Fruit fly (Drosophila melanogaster) whole organism, embryonic: ENCODE data around the gene synr.

Experiments
- Aef1 ChIP-seq: fragments of 200-800 bp; sonication (Bioruptor generic); IDR thresholded peaks from 3 replicates; pipeline ENCODE4 v1.3.6; 2022; ENCODE audit warnings: missing biosample characterization, missing genetic modification characterization
- CG10147 ChIP-seq: fragments of 200-800 bp; sonication (Bioruptor generic); optimal IDR thresholded peaks from 2 replicates; lab custom pipeline; 2019; ENCODE audit warnings: missing biosample characterization, mild to moderate bottlenecking, missing genetic modification characterization, moderate library complexity
- CG10209 ChIP-seq: fragments of 200-800 bp; sonication (Bioruptor generic); optimal IDR thresholded peaks from 3 replicates; lab custom pipeline; 2017; ENCODE audit warnings: missing biosample characterization, mild to moderate bottlenecking, missing genetic modification characterization, missing genetic modification reagents
- CG11723 ChIP-seq: fragments of 200-800 bp; sonication (Bioruptor generic); optimal IDR thresholded peaks from 2 replicates; lab custom pipeline; 2017; ENCODE audit warnings: missing biosample characterization, mild to moderate bottlenecking, missing genetic modification characterization
- CG15479 ChIP-seq: fragments of 200-800 bp; sonication (Bioruptor generic); optimal IDR thresholded peaks from 3 replicates; lab custom pipeline; 2019; ENCODE audit warnings: missing biosample characterization, mild to moderate bottlenecking, missing genetic modification characterization, moderate library complexity
- CG16813 ChIP-seq: fragments of 200-800 bp; sonication (Bioruptor generic); IDR thresholded peaks from 3 replicates; pipeline ENCODE4 v1.3.6; 2022; ENCODE audit warnings: missing biosample characterization, missing genetic modification characterization; ENCODE audit not compliant: partially characterized antibody
- CG18619 ChIP-seq: fragments of 200-800 bp; sonication (Bioruptor generic); optimal IDR thresholded peaks from 3 replicates; lab custom pipeline; 2017; ENCODE audit warnings: missing biosample characterization, mild to moderate bottlenecking, missing genetic modification characterization
- CG2116 ChIP-seq: fragments of 200-800 bp; sonication (Bioruptor generic); optimal IDR thresholded peaks from 3 replicates; lab custom pipeline; 2018; ENCODE audit warnings: missing biosample characterization, mild to moderate bottlenecking, missing genetic modification characterization
- CG30020 ChIP-seq: fragments of 200-800 bp; optimal IDR thresholded peaks from 2 replicates; lab custom pipeline; 2019; ENCODE audit warnings: missing biosample characterization, mild to moderate bottlenecking, missing genetic modification characterization, moderate library complexity
- CG31388 ChIP-seq: fragments of 200-800 bp; sonication (Bioruptor generic); optimal IDR thresholded peaks from 2 replicates; lab custom pipeline; 2016; ENCODE audit warnings: missing biosample characterization, missing genetic modification characterization
- CG32532 ChIP-seq: fragments of 200-800 bp; sonication (Bioruptor generic); IDR thresholded peaks from 2 replicates; pipeline ENCODE4 v1.3.6; 2022; ENCODE audit warnings: missing biosample characterization, missing genetic modification characterization
- CG3847 ChIP-seq: fragments of 200-800 bp; sonication (Bioruptor generic); IDR thresholded peaks from 2 replicates; pipeline ENCODE4 v1.3.6; 2022; ENCODE audit warnings: missing biosample characterization, missing genetic modification characterization
- CG6654 ChIP-seq: fragments of 200-800 bp; sonication (Bioruptor generic); optimal IDR thresholded peaks from 2 replicates; lab custom pipeline; 2017; ENCODE audit warnings: missing biosample characterization, mild to moderate bottlenecking, missing genetic modification characterization
- CG7271 ChIP-seq: fragments of 200-800 bp; sonication (Bioruptor generic); optimal IDR thresholded peaks from 2 replicates; lab custom pipeline; 2018; ENCODE audit warnings: missing biosample characterization, mild to moderate bottlenecking, missing genetic modification characterization, moderate library complexity
- CG7556 ChIP-seq: fragments of 200-800 bp; sonication (Bioruptor generic); optimal IDR thresholded peaks from 2 replicates; lab custom pipeline; 2017; ENCODE audit warnings: missing biosample characterization, mild to moderate bottlenecking, missing genetic modification characterization
- CG8478 ChIP-seq: fragments of >200 bp; optimal IDR thresholded peaks from 2 replicates; lab custom pipeline; 2018
- CG8944 ChIP-seq: fragments of 200-800 bp; sonication (Bioruptor generic); optimal IDR thresholded peaks from 3 replicates; lab custom pipeline; 2016; ENCODE audit warnings: missing biosample characterization, missing genetic modification characterization
- CG9215 ChIP-seq: fragments of 200-800 bp; sonication (Bioruptor generic); IDR thresholded peaks from 2 replicates; pipeline ENCODE4 v1.3.6; 2022; ENCODE audit warnings: missing biosample characterization, missing genetic modification characterization
- CG9437 ChIP-seq: fragments of 200-800 bp; sonication (Bioruptor generic); optimal IDR thresholded peaks from 2 replicates; lab custom pipeline; 2018; ENCODE audit warnings: missing biosample characterization, mild to moderate bottlenecking, missing genetic modification characterization
- CG9876 ChIP-seq: fragments of 200-800 bp; sonication (Bioruptor generic); optimal IDR thresholded peaks from 2 replicates; lab custom pipeline; 2016; ENCODE audit warnings: missing biosample characterization, missing genetic modification characterization
- CG9932 ChIP-seq: fragments of 200-800 bp; sonication (Bioruptor generic); IDR thresholded peaks from 2 replicates; pipeline ENCODE4 v1.3.6; 2022; ENCODE audit warnings: missing biosample characterization, missing genetic modification characterization
- CoRest ChIP-seq: fragments of 200-800 bp; sonication (Bioruptor generic); optimal IDR thresholded peaks from 3 replicates; lab custom pipeline; 2018; ENCODE audit warnings: missing biosample characterization, mild to moderate bottlenecking, missing genetic modification characterization, moderate library complexity
- Dek ChIP-seq: fragments of 200-800 bp; sonication (Bioruptor generic); optimal IDR thresholded peaks from 3 replicates; lab custom pipeline; 2019; ENCODE audit warnings: missing biosample characterization, mild to moderate bottlenecking, missing genetic modification characterization, moderate library complexity
- Dll ChIP-seq: fragments of 200-800 bp; sonication (Bioruptor generic); IDR thresholded peaks from 4 replicates; pipeline ENCODE4 v1.3.6; 2022; ENCODE audit warnings: missing biosample characterization, missing genetic modification characterization; ENCODE audit not compliant: partially characterized antibody
- Doc2 ChIP-seq: fragments of 200-800 bp; sonication (Bioruptor generic); IDR thresholded peaks from 2 replicates; pipeline ENCODE4 v1.3.6; 2022; ENCODE audit warnings: missing biosample characterization, missing genetic modification characterization
- E2f1 ChIP-seq: fragments of 200-800 bp; sonication (Bioruptor generic); IDR thresholded peaks from 2 replicates; pipeline ENCODE4 v1.3.6; 2022; ENCODE audit warnings: missing biosample characterization, missing genetic modification characterization
- Hey ChIP-seq: fragments of 200-800 bp; sonication (Bioruptor generic); optimal IDR thresholded peaks from 3 replicates; lab custom pipeline; 2018; ENCODE audit warnings: missing biosample characterization, mild to moderate bottlenecking, missing genetic modification characterization
- PHDP ChIP-seq: fragments of 200-800 bp; sonication (Bioruptor generic); optimal IDR thresholded peaks from 3 replicates; lab custom pipeline; 2018; ENCODE audit warnings: missing biosample characterization, mild to moderate bottlenecking, missing genetic modification characterization, moderate library complexity
- Poxn ChIP-seq: fragments of 200-800 bp; sonication (Bioruptor generic); IDR thresholded peaks from 2 replicates; pipeline ENCODE4 v1.3.6; 2022; ENCODE audit warnings: missing biosample characterization, missing genetic modification characterization
- Scr ChIP-seq: fragments of 200-800 bp; sonication (Bioruptor generic); IDR thresholded peaks from 2 replicates; pipeline ENCODE4 v1.3.6; 2022; ENCODE audit warnings: missing biosample characterization, missing genetic modification characterization; ENCODE audit not compliant: partially characterized antibody
- Sin3A ChIP-seq: fragments of >200 bp; optimal IDR thresholded peaks from 2 replicates; lab custom pipeline; 2018
- Tbp ChIP-seq: fragments of >200 bp; optimal IDR thresholded peaks from 2 replicates; lab custom pipeline; 2018; ENCODE audit warnings: missing biosample characterization, missing genetic modification characterization
- Usf ChIP-seq: fragments of 200-800 bp; sonication (Bioruptor generic); optimal IDR thresholded peaks from 2 replicates; lab custom pipeline; 2017; ENCODE audit warnings: missing genotype, missing biosample characterization, missing genetic modification characterization
- Xrp1 ChIP-seq: fragments of 200-800 bp; sonication (Bioruptor generic); IDR thresholded peaks from 2 replicates; pipeline ENCODE4 v1.3.6; 2022; ENCODE audit warnings: missing biosample characterization, missing genetic modification characterization
- caup ChIP-seq: fragments of 200-800 bp; sonication (Bioruptor generic); optimal IDR thresholded peaks from 3 replicates; lab custom pipeline; 2017; ENCODE audit warnings: missing biosample characterization, mild to moderate bottlenecking, missing genetic modification characterization, moderate library complexity; ENCODE audit not compliant: severe bottlenecking
- gcm2 ChIP-seq: fragments of 200-800 bp; sonication (Bioruptor generic); optimal IDR thresholded peaks from 2 replicates; lab custom pipeline; 2016; ENCODE audit warnings: missing biosample characterization, missing genetic modification characterization
- gro ChIP-seq: fragments of 200-800 bp; sonication (Bioruptor generic); optimal IDR thresholded peaks from 2 replicates; lab custom pipeline; 2016; ENCODE audit warnings: missing biosample characterization, missing genetic modification characterization
- gt ChIP-seq: fragments of 200-800 bp; sonication (Bioruptor generic); IDR thresholded peaks from 2 replicates; pipeline ENCODE4 v1.3.6; 2022; ENCODE audit warnings: missing biosample characterization, missing genetic modification characterization
- insv ChIP-seq, 2 experiments: fragments of 200-800 bp; sonication (Bioruptor generic); optimal IDR thresholded peaks; 3 replicates each; lab custom pipeline; 2016 to 2018; ENCODE audit warnings: missing biosample characterization in 2 of 2, missing genetic modification characterization in 2 of 2
- ken ChIP-seq: fragments of 200-800 bp; sonication (Bioruptor generic); IDR thresholded peaks from 3 replicates; pipeline ENCODE4 v1.3.6; 2022; ENCODE audit warnings: missing biosample characterization, missing genetic modification characterization
- lmd ChIP-seq: fragments of 200-800 bp; sonication (Bioruptor generic); IDR thresholded peaks from 2 replicates; pipeline ENCODE4 v1.3.6; 2022; ENCODE audit warnings: missing biosample characterization, missing genetic modification characterization
- nom ChIP-seq: fragments of 200-800 bp; sonication (Bioruptor generic); optimal IDR thresholded peaks from 2 replicates; lab custom pipeline; 2017; ENCODE audit warnings: missing biosample characterization, missing genetic modification characterization, mild to moderate bottlenecking, moderate library complexity, missing genetic modification reagents
- rib ChIP-seq: fragments of 200-800 bp; sonication (Bioruptor generic); IDR thresholded peaks from 2 replicates; pipeline ENCODE4 v1.3.6; 2022; ENCODE audit warnings: missing biosample characterization, missing genetic modification characterization
- sisA ChIP-seq: fragments of 200-800 bp; sonication (Bioruptor generic); IDR thresholded peaks from 2 replicates; pipeline ENCODE4 v1.3.6; 2022; ENCODE audit warnings: missing biosample characterization, missing genetic modification characterization
- sqz ChIP-seq: fragments of 200-800 bp; sonication (Bioruptor generic); optimal IDR thresholded peaks from 3 replicates; lab custom pipeline; 2018; ENCODE audit warnings: missing biosample characterization, mild to moderate bottlenecking, missing genetic modification characterization
- ssp ChIP-seq: fragments of 200-800 bp; sonication (Bioruptor generic); IDR thresholded peaks from 2 replicates; pipeline ENCODE4 v1.3.6; 2022; ENCODE audit warnings: missing biosample characterization, missing genetic modification characterization
- trh ChIP-seq: fragments of 200-800 bp; sonication (Bioruptor generic); optimal IDR thresholded peaks from 2 replicates; lab custom pipeline; 2016; ENCODE audit warnings: missing biosample characterization, missing genetic modification characterization
- vfl ChIP-seq: fragments of 200-800 bp; sonication (Bioruptor generic); optimal IDR thresholded peaks from 2 replicates; lab custom pipeline; 2016; ENCODE audit warnings: missing biosample characterization, missing genetic modification characterization
- vnd ChIP-seq: fragments of 200-800 bp; sonication (Bioruptor generic); IDR thresholded peaks from 3 replicates; pipeline ENCODE4 v1.3.6; 2022; ENCODE audit warnings: missing biosample characterization, missing genetic modification characterization; ENCODE audit not compliant: partially characterized antibody
- zen ChIP-seq: fragments of 200-800 bp; sonication (Bioruptor generic); optimal IDR thresholded peaks from 3 replicates; lab custom pipeline; 2018; ENCODE audit warnings: missing biosample characterization, mild to moderate bottlenecking, missing genetic modification characterization, moderate library complexity

synr gene

DNA sequence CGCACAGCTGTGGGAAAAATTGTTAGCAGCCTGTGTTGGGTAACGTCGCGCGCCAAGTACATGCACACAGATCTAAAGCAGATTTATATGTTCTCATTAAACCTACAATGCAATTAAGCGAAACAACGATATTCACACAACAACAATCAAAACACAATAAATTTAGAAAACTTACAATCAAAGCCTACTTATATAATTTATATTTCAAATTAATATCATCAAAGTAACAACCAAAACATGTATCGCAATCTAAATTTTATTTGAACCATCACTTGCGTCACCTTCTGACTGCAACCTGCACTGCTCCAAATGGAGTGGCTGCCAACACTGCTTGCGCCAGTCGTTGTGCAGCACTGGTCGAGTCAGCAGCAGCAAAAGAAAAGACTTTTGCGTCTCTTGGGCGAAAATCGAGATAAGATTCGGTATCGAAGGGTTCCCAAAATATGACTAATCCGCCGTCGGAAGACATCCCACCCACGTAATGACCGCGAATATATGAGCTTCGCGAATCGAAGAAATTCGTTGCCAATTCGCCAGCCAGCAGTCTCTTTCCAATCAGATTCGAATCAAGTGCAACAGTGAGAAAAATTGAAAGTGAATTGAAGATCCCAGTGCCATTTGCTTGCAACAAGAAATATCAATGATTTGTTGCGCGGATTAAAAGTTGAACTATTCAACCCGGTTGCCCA, 38.9 kb downstream of the synr start, which contains the start of the genes CG8892 and CG34126 (continued):
- TF ChIP-seq trh (GFP tag; lab: Kevin White, UChicago) = peak; percentile 96
- TF ChIP-seq Aef1 (GFP tag; lab: Robert Waterston, UW) = peak; percentile 97
- TF ChIP-seq CG30020 = peak; percentile 89
- peak; percentile 36; the same call in 2 of the 3 replicates for TF ChIP-seq CG16813
- peak; percentile 97 for TF ChIP-seq CG31388 (GFP tag; lab: Kevin White, UChicago)
- TF ChIP-seq Sin3A (lab: Kevin White, UChicago) = peak; percentile 99
- TF ChIP-seq gro (GFP tag; lab: Kevin White, UChicago) = peak; percentile 95
- TF ChIP-seq Poxn (GFP tag; lab: Robert Waterston, UW) = peak; percentile 86
- TF ChIP-seq PHDP = peak; percentile 96
- TF ChIP-seq Usf (GFP tag; lab: Kevin White, UChicago) = peak; percentile 98
- peak; percentile 98 for TF ChIP-seq Xrp1 (GFP tag; lab: Robert Waterston, UW)
- TF ChIP-seq CG18619 = peak; percentile 98
- peak; percentile 96 for TF ChIP-seq CG11723 (GFP tag; lab: Kevin White, UChicago)
- TF ChIP-seq Dek (tag; lab: Kevin White, UChicago) = peak; percentile 96
- TF ChIP-seq Tbp (GFP tag; lab: Kevin White, UChicago) = peak; percentile 75
- peak; percentile 94 for TF ChIP-seq CG10147 (GFP tag; lab: Kevin White, UChicago)
- peak; percentile 96 for TF ChIP-seq CG32532
- peak; percentile 87 for TF ChIP-seq CG2116 (GFP tag; lab: Kevin White, UChicago)
- TF ChIP-seq CG9876 = peak; percentile 96
- peak; percentile 93 for TF ChIP-seq gcm2 (GFP tag; lab: Kevin White, UChicago)
- TF ChIP-seq vfl (GFP tag; lab: Kevin White, UChicago) = peak; percentile 97
- TF ChIP-seq nom (GFP tag; lab: Kevin White, UChicago) = peak; percentile 88
- TF ChIP-seq Hey (tag; lab: Kevin White, UChicago) = peak; percentile 87
- TF ChIP-seq Dll = peak; percentile 53; the same call in 1 of the 4 replicates
- peak; percentile 86 for TF ChIP-seq CG6654 (GFP tag; lab: Kevin White, UChicago)
- TF ChIP-seq vnd (GFP tag; lab: Robert Waterston, UW) = no peak
- peak; percentile 93 for TF ChIP-seq Doc2 (GFP tag; lab: Robert Waterston, UW)
- peak; percentile 85 for TF ChIP-seq CG7271 (tag; lab: Kevin White, UChicago)
- TF ChIP-seq ssp (GFP tag; lab: Robert Waterston, UW) = peak; percentile 93
- TF ChIP-seq caup = peak; percentile 96
- TF ChIP-seq CG8944 (GFP tag; lab: Kevin White, UChicago) = peak; percentile 96
- TF ChIP-seq CG3847 = peak; percentile 99
- TF ChIP-seq CG8478 (lab: Kevin White, UChicago) = no peak
- peak; percentile 98 for TF ChIP-seq ken (GFP tag; lab: Robert Waterston, UW)
- peak; percentile 98 for TF ChIP-seq sisA (GFP tag; lab: Robert Waterston, UW)
- TF ChIP-seq CG10209 (GFP tag; lab: Kevin White, UChicago) = peak; percentile 98
- TF ChIP-seq zen (tag; lab: Kevin White, UChicago) = peak; percentile 96
- peak; percentile 99 for TF ChIP-seq CG9932 (GFP tag; lab: Robert Waterston, UW)
- TF ChIP-seq insv (GFP tag; optimal IDR thresholded peaks at IDR 0.05; lab: Kevin White, UChicago) = peak in 1 of 2 experiments; percentile 91
- TF ChIP-seq CoRest (tag; lab: Kevin White, UChicago) = peak; percentile 99
- TF ChIP-seq CG15479 = peak; percentile 75
- peak; percentile 92 for TF ChIP-seq CG9437 (GFP tag; lab: Kevin White, UChicago)
- peak; percentile 97 for TF ChIP-seq CG7556 (GFP tag; lab: Kevin White, UChicago)
- peak; percentile 94 for TF ChIP-seq sqz (GFP tag; lab: Kevin White, UChicago)
- peak; percentile 94 for TF ChIP-seq E2f1 (GFP tag; lab: Robert Waterston, UW)
- TF ChIP-seq Scr (GFP tag; lab: Robert Waterston, UW) = peak; percentile 24; the same call in 1 of the 2 replicates
- peak; percentile 97 for TF ChIP-seq lmd (GFP tag; lab: Robert Waterston, UW)
- TF ChIP-seq gt (GFP tag; lab: Robert Waterston, UW) = peak; percentile 94
- peak; percentile 97 for TF ChIP-seq CG9215 (GFP tag; lab: Robert Waterston, UW)
- TF ChIP-seq rib (GFP tag; lab: Robert Waterston, UW) = peak; percentile 93
